Fruit fly (Drosophila melanogaster) whole organism, prepupa: ENCODE measurements around the gene CG32647.

Experiments used
- CG10631 ChIP-seq: fragments of 200-800 bp; sonication (Bioruptor generic); optimal IDR thresholded peaks from 2 replicates; lab custom pipeline; 2016; ENCODE audit warnings: missing biosample characterization, missing genetic modification characterization
- CG10669 ChIP-seq: fragments of 200-800 bp; sonication (Bioruptor generic); optimal IDR thresholded peaks from 3 replicates; lab custom pipeline; 2018; ENCODE audit warnings: missing biosample characterization, mild to moderate bottlenecking, missing genetic modification characterization, moderate library complexity
- CG11294 ChIP-seq: fragments of 200-800 bp; sonication (Bioruptor generic); IDR thresholded peaks from 2 replicates; pipeline ENCODE4 v1.3.6; 2022; ENCODE audit warnings: missing biosample characterization, missing genetic modification characterization
- CG11762 ChIP-seq: fragments of 200-800 bp; sonication (Bioruptor generic); optimal IDR thresholded peaks from 3 replicates; lab custom pipeline; 2016; ENCODE audit warnings: missing biosample characterization, missing genetic modification characterization; ENCODE audit not compliant: insufficient read depth
- CG11902 ChIP-seq: fragments of 200-800 bp; sonication (Bioruptor generic); optimal IDR thresholded peaks from 3 replicates; lab custom pipeline; 2016; ENCODE audit warnings: missing biosample characterization, missing genetic modification characterization
- CG15336 ChIP-seq: fragments of 200-800 bp; sonication (Bioruptor generic); IDR thresholded peaks from 2 replicates; pipeline ENCODE4 v1.3.6; 2022; ENCODE audit warnings: missing biosample characterization, missing genetic modification characterization
- CG1621 ChIP-seq: fragments of 200-800 bp; sonication (Bioruptor generic); optimal IDR thresholded peaks from 3 replicates; lab custom pipeline; 2018; ENCODE audit warnings: missing biosample characterization, mild to moderate bottlenecking, missing genetic modification characterization
- CG16779 ChIP-seq: fragments of 200-800 bp; sonication (Bioruptor generic); optimal IDR thresholded peaks from 3 replicates; lab custom pipeline; 2017; ENCODE audit warnings: missing biosample characterization, mild to moderate bottlenecking, missing genetic modification characterization
- CG3032 ChIP-seq: fragments of 200-800 bp; optimal IDR thresholded peaks from 2 replicates; lab custom pipeline; 2019; ENCODE audit warnings: missing biosample characterization, mild to moderate bottlenecking, missing genetic modification characterization, moderate library complexity
- CG32006 ChIP-seq: fragments of 200-800 bp; sonication (Bioruptor generic); optimal IDR thresholded peaks from 3 replicates; lab custom pipeline; 2017; ENCODE audit warnings: missing biosample characterization, mild to moderate bottlenecking, missing genetic modification characterization
- CG34406 ChIP-seq: fragments of 200-800 bp; sonication (Bioruptor generic); optimal IDR thresholded peaks from 3 replicates; lab custom pipeline; 2016; ENCODE audit warnings: missing biosample characterization, missing genetic modification characterization
- CG4318 ChIP-seq: fragments of 200-800 bp; sonication (Bioruptor generic); optimal IDR thresholded peaks from 3 replicates; lab custom pipeline; 2017; ENCODE audit warnings: missing biosample characterization, mild to moderate bottlenecking, missing genetic modification characterization
- CG6163 ChIP-seq: fragments of 200-800 bp; sonication (Bioruptor generic); IDR thresholded peaks from 3 replicates; pipeline ENCODE4 v1.3.6; 2022; ENCODE audit warnings: missing biosample characterization, missing genetic modification characterization
- CG6276 ChIP-seq: fragments of 200-800 bp; sonication (Bioruptor generic); optimal IDR thresholded peaks from 2 replicates; lab custom pipeline; 2017; ENCODE audit warnings: missing biosample characterization, mild to moderate bottlenecking, missing genetic modification characterization
- CG6792 ChIP-seq: fragments of 200-800 bp; sonication (Bioruptor generic); optimal IDR thresholded peaks from 3 replicates; lab custom pipeline; 2016; ENCODE audit warnings: missing biosample characterization, missing genetic modification characterization
- CG6854 ChIP-seq: fragments of 200-800 bp; sonication (Bioruptor generic); optimal IDR thresholded peaks from 2 replicates; lab custom pipeline; 2017; ENCODE audit warnings: missing biosample characterization, mild to moderate bottlenecking, missing genetic modification characterization
- CG7368 ChIP-seq: fragments of 200-800 bp; sonication (Bioruptor generic); optimal IDR thresholded peaks from 3 replicates; lab custom pipeline; 2016; ENCODE audit warnings: missing biosample characterization, missing genetic modification characterization
- CG8119 ChIP-seq: fragments of 200-800 bp; sonication (Bioruptor generic); IDR thresholded peaks from 3 replicates; pipeline ENCODE4 v1.3.6; 2022; ENCODE audit warnings: missing biosample characterization, missing genetic modification characterization
- CG9139 ChIP-seq: fragments of 200-800 bp; sonication (Bioruptor generic); optimal IDR thresholded peaks from 3 replicates; lab custom pipeline; 2017; ENCODE audit warnings: missing biosample characterization, mild to moderate bottlenecking, missing genetic modification characterization
- Eip78C ChIP-seq: fragments of 200-800 bp; sonication (Bioruptor generic); peaks from one replicate; lab custom pipeline; 2016; ENCODE audit warnings: missing biosample characterization, missing genetic modification characterization
- Eip93F ChIP-seq: fragments of 200-800 bp; sonication (Bioruptor generic); optimal IDR thresholded peaks from 2 replicates; lab custom pipeline; 2016; ENCODE audit warnings: missing biosample characterization, mild to moderate bottlenecking, missing genetic modification characterization
- Ets21C ChIP-seq: fragments of 200-800 bp; sonication (Bioruptor generic); optimal IDR thresholded peaks from 3 replicates; lab custom pipeline; 2016; ENCODE audit warnings: missing biosample characterization, missing genetic modification characterization
- Ets96B ChIP-seq: fragments of 200-800 bp; optimal IDR thresholded peaks from 2 replicates; lab custom pipeline; 2019; ENCODE audit warnings: missing biosample characterization, mild to moderate bottlenecking, missing genetic modification characterization, moderate library complexity
- Gug ChIP-seq: fragments of 200-800 bp; sonication (Bioruptor generic); IDR thresholded peaks from 2 replicates; pipeline ENCODE4 v1.3.6; 2022; ENCODE audit warnings: missing biosample characterization, missing genetic modification characterization
- Hr38 ChIP-seq: sonication (Bioruptor generic); optimal IDR thresholded peaks from 2 replicates; lab custom pipeline; 2016; ENCODE audit warnings: missing biosample characterization, missing genetic modification characterization
- Hr4 ChIP-seq: fragments of 200-800 bp; sonication (Bioruptor generic); optimal IDR thresholded peaks from 3 replicates; lab custom pipeline; 2016; ENCODE audit warnings: missing biosample characterization, missing genetic modification characterization
- Lpt ChIP-seq: fragments of 200-800 bp; sonication (Bioruptor generic); optimal IDR thresholded peaks from 3 replicates; lab custom pipeline; 2016; ENCODE audit warnings: missing biosample characterization, missing genetic modification characterization
- Met ChIP-seq: fragments of 200-800 bp; sonication (Bioruptor generic); optimal IDR thresholded peaks from 3 replicates; lab custom pipeline; 2016; ENCODE audit warnings: missing biosample characterization, missing genetic modification characterization
- OdsH ChIP-seq: fragments of 200-800 bp; sonication (Bioruptor generic); optimal IDR thresholded peaks from 3 replicates; lab custom pipeline; 2016; ENCODE audit warnings: missing biosample characterization, missing genetic modification characterization
- Smox ChIP-seq: fragments of 200-800 bp; sonication (Bioruptor generic); optimal IDR thresholded peaks from 3 replicates; lab custom pipeline; 2016; ENCODE audit warnings: missing biosample characterization, missing genetic modification characterization
- Sox102F ChIP-seq: fragments of 200-800 bp; sonication (Bioruptor generic); optimal IDR thresholded peaks from 2 replicates; lab custom pipeline; 2016; ENCODE audit warnings: missing biosample characterization, mild to moderate bottlenecking, missing genetic modification characterization
- Sox14 ChIP-seq: fragments of 200-800 bp; sonication (Bioruptor generic); optimal IDR thresholded peaks from 3 replicates; lab custom pipeline; 2016; ENCODE audit warnings: missing biosample characterization, missing genetic modification characterization
- Sox15 ChIP-seq: fragments of 200-800 bp; sonication (Bioruptor generic); optimal IDR thresholded peaks from 3 replicates; lab custom pipeline; 2016; ENCODE audit warnings: missing biosample characterization, missing genetic modification characterization
- acj6 ChIP-seq: fragments of 200-800 bp; sonication (Bioruptor generic); optimal IDR thresholded peaks from 3 replicates; lab custom pipeline; 2016; ENCODE audit warnings: missing biosample characterization, missing genetic modification characterization
- dac ChIP-seq: fragments of 200-800 bp; sonication (Bioruptor generic); optimal IDR thresholded peaks from 2 replicates; lab custom pipeline; 2017; ENCODE audit warnings: missing biosample characterization, mild to moderate bottlenecking, missing genetic modification characterization
- dsx ChIP-seq: fragments of 200-800 bp; optimal IDR thresholded peaks from 3 replicates; lab custom pipeline; 2019; ENCODE audit warnings: missing biosample characterization, mild to moderate bottlenecking, missing genetic modification characterization, moderate library complexity; ENCODE audit not compliant: poor library complexity, severe bottlenecking
- esn ChIP-seq: fragments of 200-800 bp; sonication (Bioruptor generic); optimal IDR thresholded peaks from 2 replicates; lab custom pipeline; 2016; ENCODE audit warnings: missing biosample characterization, mild to moderate bottlenecking, missing genetic modification characterization, moderate library complexity
- fd59A ChIP-seq: fragments of 200-800 bp; sonication (Bioruptor generic); optimal IDR thresholded peaks from 2 replicates; lab custom pipeline; 2017; ENCODE audit warnings: missing biosample characterization, mild to moderate bottlenecking, missing genetic modification characterization, missing genetic modification reagents
- fd85E ChIP-seq: fragments of 200-800 bp; sonication (Bioruptor generic); optimal IDR thresholded peaks from 3 replicates; lab custom pipeline; 2016; ENCODE audit warnings: missing biosample characterization, missing genetic modification characterization
- fkh ChIP-seq: fragments of 200-800 bp; sonication (Bioruptor generic); optimal IDR thresholded peaks from 3 replicates; lab custom pipeline; 2017; ENCODE audit warnings: missing biosample characterization, mild to moderate bottlenecking, missing genetic modification characterization, moderate library complexity
- lz ChIP-seq: fragments of 200-800 bp; sonication (Bioruptor generic); optimal IDR thresholded peaks from 3 replicates; lab custom pipeline; 2016; ENCODE audit warnings: missing biosample characterization, missing genetic modification characterization
- net ChIP-seq: fragments of 200-800 bp; sonication (Bioruptor generic); optimal IDR thresholded peaks from 3 replicates; lab custom pipeline; 2016; ENCODE audit warnings: missing biosample characterization, missing genetic modification characterization
- pdm3 ChIP-seq: fragments of 200-800 bp; sonication (Bioruptor generic); optimal IDR thresholded peaks from 3 replicates; lab custom pipeline; 2016; ENCODE audit warnings: missing biosample characterization, missing genetic modification characterization
- salr ChIP-seq, 2 experiments: fragments of 200-800 bp; sonication (Bioruptor generic); optimal IDR thresholded peaks; 3 replicates each; lab custom pipeline; 2016 to 2018; ENCODE audit warnings: missing biosample characterization in 2 of 2, missing genetic modification characterization in 2 of 2, mild to moderate bottlenecking in 1 of 2
- spab ChIP-seq: fragments of 200-800 bp; sonication (Bioruptor generic); optimal IDR thresholded peaks from 2 replicates; lab custom pipeline; 2017; ENCODE audit warnings: missing biosample characterization, mild to moderate bottlenecking, missing genetic modification characterization, missing genetic modification reagents
- ss ChIP-seq, 2 experiments: fragments of 200-800 bp; sonication (Bioruptor generic); optimal IDR thresholded peaks; 2 replicates in 1 of 2; 3 replicates in 1 of 2; lab custom pipeline; 2017 to 2018; ENCODE audit warnings: mild to moderate bottlenecking in 2 of 2, missing biosample characterization in 2 of 2, missing genetic modification characterization in 2 of 2, moderate library complexity in 1 of 2
- vri ChIP-seq: fragments of 200-800 bp; sonication (Bioruptor generic); optimal IDR thresholded peaks from 3 replicates; lab custom pipeline; 2016; ENCODE audit warnings: missing biosample characterization, mild to moderate bottlenecking, missing genetic modification characterization

Gene CG32647

DNA sequence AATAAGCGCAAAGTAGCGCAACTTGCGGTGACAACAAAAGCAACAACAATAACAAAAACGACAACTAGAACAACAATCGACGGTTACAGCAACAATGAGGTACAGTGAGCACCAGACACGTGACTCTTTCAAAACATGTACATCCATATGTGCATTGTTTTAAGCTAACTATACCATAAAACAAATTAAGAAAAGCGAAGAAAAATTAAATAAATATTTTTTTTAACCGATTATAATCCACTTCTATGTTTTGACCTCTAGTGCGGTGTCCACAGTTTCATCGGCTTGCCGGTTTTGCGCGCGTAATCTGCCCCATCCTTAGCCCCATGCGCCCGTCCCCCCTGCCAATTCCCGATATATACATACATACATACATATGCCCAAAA is 30.4 kb downstream of the CG32647 start (continued):
- TF ChIP-seq fkh (GFP tag; lab: Kevin White, UChicago) (no peak), CG6163 (GFP tag; lab: Robert Waterston, UW) (peak; percentile 99), CG1621 (tag; lab: Kevin White, UChicago) (peak; percentile 97), Hr38 (GFP tag; lab: Kevin White, UChicago) (peak; percentile 38), CG32006 (GFP tag; lab: Kevin White, UChicago) (peak; percentile 98), lz (peak; percentile 98), CG6792 (peak; percentile 98), CG10669 (peak; percentile 98), CG8119 (peak; percentile 99), Ets21C (GFP tag; lab: Kevin White, UChicago) (peak; percentile 94), CG11294 (peak; percentile 99), acj6 (GFP tag; lab: Kevin White, UChicago) (peak; percentile 99), ss (GFP tag; optimal IDR thresholded peaks at IDR 0.05; lab: Kevin White, UChicago) (peak; percentile 95 to 97), CG6854 (peak; percentile 41), dsx (GFP tag; lab: Kevin White, UChicago) (peak; percentile 96), Sox15 (peak; percentile 98), Sox14 (GFP tag; lab: Kevin White, UChicago) (peak; percentile 96)

DNA sequence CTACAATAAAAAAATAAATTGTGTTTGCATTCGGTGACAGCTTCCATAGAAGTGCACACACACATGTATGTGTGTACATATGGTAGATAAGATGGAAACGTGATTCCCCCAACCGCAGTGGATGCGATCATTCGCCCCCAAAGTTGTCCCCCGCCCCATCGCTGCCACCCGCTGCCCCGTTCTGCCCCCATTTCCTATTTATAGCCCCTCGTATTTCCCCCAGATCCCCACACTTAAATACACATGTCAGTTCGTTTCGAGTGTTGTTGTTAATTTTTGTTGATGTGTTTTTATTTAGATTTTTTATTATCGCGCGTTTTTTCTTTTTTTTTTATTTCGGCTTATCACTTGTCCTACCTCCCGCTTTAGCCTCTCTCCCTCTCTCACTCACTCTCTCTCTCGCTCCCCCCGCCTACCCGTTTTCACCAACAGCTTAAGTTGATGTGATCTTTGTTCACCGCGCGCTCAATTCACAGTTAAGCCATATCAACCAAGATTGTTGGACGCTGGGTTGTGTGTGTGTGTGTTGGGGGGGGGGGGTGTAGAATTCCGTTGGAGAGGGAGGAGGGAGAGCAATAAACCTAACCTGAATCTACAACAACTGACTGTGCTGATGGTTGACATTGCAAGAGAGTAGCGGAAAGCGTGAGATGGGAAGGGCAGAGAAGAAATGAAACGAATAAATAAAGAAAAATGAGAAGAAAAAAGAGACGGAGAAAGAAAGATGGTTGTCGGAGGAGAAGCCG is 31.0 kb downstream of the CG32647 start:
- TF ChIP-seq CG15336 (GFP tag; lab: Robert Waterston, UW) (peak; percentile 63), CG10631 (GFP tag; lab: Kevin White, UChicago) (no peak), spab (GFP tag; lab: Kevin White, UChicago) (peak; percentile 28), CG6792 (peak; percentile 20), dac (GFP tag; lab: Kevin White, UChicago) (no peak), salr (GFP tag; optimal IDR thresholded peaks at IDR 0.05; lab: Kevin White, UChicago) (peak in 1 of 2 experiments; percentile 25), Lpt (GFP tag; lab: Kevin White, UChicago) (peak; percentile 41), esn (GFP tag; lab: Kevin White, UChicago) (no peak), Eip93F (no peak), CG6276 (GFP tag; lab: Kevin White, UChicago) (peak; percentile 64), Gug (GFP tag; lab: Robert Waterston, UW) (peak; percentile 37; the same call in 1 of the 2 replicates), CG34406 (no peak), CG7368 (GFP tag; lab: Kevin White, UChicago) (no peak), fd59A (GFP tag; lab: Kevin White, UChicago) (no peak), Sox102F (GFP tag; lab: Kevin White, UChicago) (no peak), CG16779 (peak; percentile 65), Eip78C (peak; percentile 33), CG8119 (peak; percentile 69), OdsH (GFP tag; lab: Kevin White, UChicago) (no peak), acj6 (GFP tag; lab: Kevin White, UChicago) (no peak), CG4318 (GFP tag; lab: Kevin White, UChicago) (no peak), Sox14 (GFP tag; lab: Kevin White, UChicago) (peak; percentile 78), Hr4 (GFP tag; lab: Kevin White, UChicago) (no peak), Ets96B (tag; lab: Kevin White, UChicago) (peak; percentile 12), CG11762 (GFP tag; lab: Kevin White, UChicago) (no peak), pdm3 (GFP tag; lab: Kevin White, UChicago) (no peak), CG1621 (tag; lab: Kevin White, UChicago) (peak; percentile 44), Ets21C (GFP tag; lab: Kevin White, UChicago) (no peak), net (peak; percentile 45), CG32006 (GFP tag; lab: Kevin White, UChicago) (no peak), CG9139 (GFP tag; lab: Kevin White, UChicago) (peak; percentile 87), CG11902 (GFP tag; lab: Kevin White, UChicago) (no peak), Met (GFP tag; lab: Kevin White, UChicago) (no peak), CG6163 (GFP tag; lab: Robert Waterston, UW) (peak; percentile 58; the same call in 2 of the 3 replicates), dsx (GFP tag; lab: Kevin White, UChicago) (no peak), CG6854 (peak; percentile 71), Sox15 (no peak), vri (peak; percentile 57), fkh (GFP tag; lab: Kevin White, UChicago) (peak; percentile 92), Smox (GFP tag; lab: Kevin White, UChicago) (no peak), fd85E (no peak), CG3032 (tag; lab: Kevin White, UChicago) (peak; percentile 4)
